Fruit fly (Drosophila melanogaster): ENCODE results near the gene CG14664.

DNA sequence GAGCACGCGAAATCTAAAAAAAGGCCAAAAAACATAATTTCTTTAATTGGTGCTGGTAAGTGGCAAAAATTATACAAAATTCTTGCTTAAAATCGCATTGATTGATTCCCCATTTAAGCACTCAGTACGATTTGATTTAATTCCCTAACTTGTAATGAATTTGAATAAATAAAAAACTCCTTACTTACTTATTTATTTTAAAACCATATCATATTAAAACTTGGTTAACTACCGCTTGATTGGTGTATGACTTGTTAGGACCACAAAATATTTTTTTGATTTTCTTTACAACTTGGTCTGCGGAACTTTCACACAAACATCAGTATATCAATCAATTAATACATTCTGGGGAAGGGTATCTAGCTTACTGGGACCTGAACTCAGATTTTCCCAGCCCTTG lies 28.9 kb downstream of the CG14664 start, which contains the start of gene CG1113:
- TF ChIP-seq Myc (optimal IDR thresholded peaks at IDR 0.05) (no peak), OdsH (GFP tag; optimal IDR thresholded peaks at IDR 0.05) (no peak), pan (optimal IDR thresholded peaks at IDR 0.05) (no peak), usp (GFP tag; optimal IDR thresholded peaks at IDR 0.05) (no peak), dsf (GFP tag; optimal IDR thresholded peaks at IDR 0.05; ENCODE audit: borderline replicate concordance) (no peak), N (GFP tag; optimal IDR thresholded peaks at IDR 0.05) (no peak), Hr83 (GFP tag; optimal IDR thresholded peaks at IDR 0.05; ENCODE audit: poor library complexity, severe bottlenecking) (no peak), h (GFP tag; optimal IDR thresholded peaks at IDR 0.05) (no peak), sage (GFP tag; optimal IDR thresholded peaks at IDR 0.05) (no peak), Sp1 (GFP tag; optimal IDR thresholded peaks at IDR 0.05) (no peak), CG9705 (GFP tag; optimal IDR thresholded peaks at IDR 0.05) (no peak), Dif (GFP tag; optimal IDR thresholded peaks at IDR 0.05; ENCODE audit: partially characterized antibody) (no peak), Abd-B (GFP tag; optimal IDR thresholded peaks at IDR 0.05) (no peak), ey (GFP tag; optimal IDR thresholded peaks at IDR 0.05) (no peak)

Measured in whole organism, wandering third instar larva.